Worm (Caenorhabditis elegans) whole organism, mixed stage, embryonic: ENCODE measurements around the gene C18A11.3.
A peak's percentile ranks its signal among the peaks of the same experiment; 100 is the strongest.

Source experiments
- M03D4.4 ChIP-seq: sonication (generic microtip); optimal IDR thresholded peaks from 2 replicates; lab custom pipeline; 2017; ENCODE audit warnings: mild to moderate bottlenecking, missing genetic modification characterization, missing compliant biosample characterization
- bed-3 ChIP-seq: fragments of 200-800 bp; sonication (Bioruptor generic); optimal IDR thresholded peaks from 3 replicates; lab custom pipeline; 2018; ENCODE audit warnings: mild to moderate bottlenecking, missing genetic modification characterization, moderate library complexity, missing compliant biosample characterization
- blmp-1 ChIP-seq: fragments of 150-350 bp; optimal IDR thresholded peaks from 2 replicates; lab custom pipeline; 2014; ENCODE audit warnings: missing biosample characterization, missing genetic modification characterization
- ceh-39 ChIP-seq: fragments of 150-350 bp; optimal IDR thresholded peaks from 2 replicates; lab custom pipeline; 2014; ENCODE audit warnings: missing biosample characterization, missing genetic modification characterization
- ceh-43 ChIP-seq: fragments of 200-800 bp; sonication (Bioruptor generic); optimal IDR thresholded peaks from 2 replicates; lab custom pipeline; 2018; ENCODE audit warnings: mild to moderate bottlenecking, missing genetic modification characterization, moderate library complexity, missing compliant biosample characterization
- ceh-83 ChIP-seq: fragments of 200-800 bp; sonication (Bioruptor generic); optimal IDR thresholded peaks from 2 replicates; lab custom pipeline; 2018; ENCODE audit warnings: mild to moderate bottlenecking, missing genetic modification characterization, missing compliant biosample characterization
- cnd-1 ChIP-seq: fragments of 200-800 bp; sonication (Bioruptor generic); optimal IDR thresholded peaks from 2 replicates; lab custom pipeline; 2018; ENCODE audit warnings: mild to moderate bottlenecking, missing genetic modification characterization, missing compliant biosample characterization
- drap-1 ChIP-seq: fragments of 200-800 bp; sonication (Bioruptor generic); optimal IDR thresholded peaks from 3 replicates; lab custom pipeline; 2018; ENCODE audit warnings: mild to moderate bottlenecking, missing genetic modification characterization, missing compliant biosample characterization
- elt-1 ChIP-seq: sonication (generic microtip); optimal IDR thresholded peaks from 2 replicates; lab custom pipeline; 2017; ENCODE audit warnings: missing genetic modification characterization, mild to moderate bottlenecking, missing compliant biosample characterization, antibody characterized with exemption, moderate library complexity, borderline replicate concordance; ENCODE audit not compliant: insufficient read depth
- elt-3 ChIP-seq: fragments of 150-350 bp; optimal IDR thresholded peaks from 2 replicates; lab custom pipeline; 2014; ENCODE audit warnings: missing biosample characterization, missing genetic modification characterization
- flh-1 ChIP-seq: fragments of 200-800 bp; sonication (Bioruptor generic); optimal IDR thresholded peaks from 2 replicates; lab custom pipeline; 2018; ENCODE audit warnings: mild to moderate bottlenecking, missing genetic modification characterization, moderate library complexity, missing compliant biosample characterization
- ham-2 ChIP-seq: fragments of 200-800 bp; sonication (Bioruptor generic); optimal IDR thresholded peaks from 2 replicates; lab custom pipeline; 2018; ENCODE audit warnings: mild to moderate bottlenecking, missing genetic modification characterization, missing compliant biosample characterization
- lin-32 ChIP-seq: fragments of 200-800 bp; sonication (Bioruptor generic); optimal IDR thresholded peaks from 2 replicates; lab custom pipeline; 2018; ENCODE audit warnings: mild to moderate bottlenecking, missing genetic modification characterization, missing compliant biosample characterization
- lsy-2 ChIP-seq: fragments of 150-350 bp; optimal IDR thresholded peaks from 2 replicates; lab custom pipeline; 2014; ENCODE audit warnings: missing biosample characterization, missing genetic modification characterization
- mab-5 ChIP-seq: fragments of 150-350 bp; optimal IDR thresholded peaks from 2 replicates; lab custom pipeline; 2014; ENCODE audit warnings: missing biosample characterization, missing genetic modification characterization
- mep-1 ChIP-seq: fragments of 150-350 bp; optimal IDR thresholded peaks from 2 replicates; lab custom pipeline; 2017; ENCODE audit warnings: missing biosample characterization, missing genetic modification reagents, missing genetic modification characterization, inconsistent platforms
- mls-2 ChIP-seq: sonication (generic microtip); optimal IDR thresholded peaks from 2 replicates; lab custom pipeline; 2016; ENCODE audit warnings: mild to moderate bottlenecking, missing genetic modification characterization, moderate library complexity, missing compliant biosample characterization
- nhr-237 ChIP-seq: fragments of 150-350 bp; optimal IDR thresholded peaks from 2 replicates; lab custom pipeline; 2014; ENCODE audit warnings: missing biosample characterization, missing genetic modification characterization
- nhr-28 ChIP-seq: fragments of 150-350 bp; optimal IDR thresholded peaks from 2 replicates; lab custom pipeline; 2014; ENCODE audit warnings: missing biosample characterization, missing genetic modification characterization
- nhr-76 ChIP-seq: sonication (generic microtip); optimal IDR thresholded peaks from 2 replicates; lab custom pipeline; 2017; ENCODE audit warnings: missing biosample characterization, missing genetic modification characterization
- pha-4 ChIP-seq: fragments of 150-350 bp; optimal IDR thresholded peaks from 2 replicates; lab custom pipeline; 2018; ENCODE audit warnings: missing biosample characterization, missing genetic modification reagents, missing genetic modification characterization
- sem-2 ChIP-seq: fragments of 200-800 bp; sonication (Bioruptor generic); optimal IDR thresholded peaks from 2 replicates; lab custom pipeline; 2018; ENCODE audit warnings: mild to moderate bottlenecking, missing genetic modification characterization, missing compliant biosample characterization
- snpc-4 ChIP-seq: fragments of 150-350 bp; optimal IDR thresholded peaks from 2 replicates; lab custom pipeline; 2014; ENCODE audit warnings: missing biosample characterization, missing genetic modification characterization
- sptf-1 ChIP-seq: sonication (generic microtip); optimal IDR thresholded peaks from 2 replicates; lab custom pipeline; 2017; ENCODE audit warnings: mild to moderate bottlenecking, missing genetic modification characterization, moderate library complexity, missing compliant biosample characterization
- tbx-8 ChIP-seq: fragments of 200-800 bp; sonication (Bioruptor generic); optimal IDR thresholded peaks from 2 replicates; lab custom pipeline; 2018; ENCODE audit warnings: mild to moderate bottlenecking, missing genetic modification characterization, moderate library complexity, missing compliant biosample characterization
- unc-120 ChIP-seq: sonication (generic microtip); optimal IDR thresholded peaks from 2 replicates; lab custom pipeline; 2017; ENCODE audit warnings: missing genetic modification characterization, missing compliant biosample characterization; ENCODE audit not compliant: poor library complexity, severe bottlenecking
- unc-39 ChIP-seq: fragments of 150-350 bp; optimal IDR thresholded peaks from 2 replicates; lab custom pipeline; 2014; ENCODE audit warnings: missing biosample characterization, missing genetic modification characterization
- unc-62 ChIP-seq: fragments of 150-350 bp; optimal IDR thresholded peaks from 2 replicates; lab custom pipeline; 2014; ENCODE audit warnings: missing biosample characterization, missing genetic modification reagents, missing genetic modification characterization
- zip-8 ChIP-seq: fragments of 150-350 bp; optimal IDR thresholded peaks from 2 replicates; lab custom pipeline; 2014; ENCODE audit warnings: missing biosample characterization, missing genetic modification characterization
- ztf-11 ChIP-seq: fragments of 150-350 bp; optimal IDR thresholded peaks from 2 replicates; lab custom pipeline; 2014; ENCODE audit warnings: missing biosample characterization, missing genetic modification characterization

C18A11.3 gene

ce11 chrX:8017759-8018158 lies 43.2 kb upstream of the C18A11.3 start, which contains the start of gene C34D10.5:
TSS of gene C34D10.5 (plus strand) at chrX:8018027.
- TF ChIP-seq zip-8: no peak
- no peak for TF ChIP-seq blmp-1 (tag; lab: Kevin White, UChicago)
- no peak for TF ChIP-seq flh-1 (GFP tag; lab: Kevin White, UChicago)
- no peak for TF ChIP-seq sem-2 (GFP tag; lab: Kevin White, UChicago)

ce11 chrX:8018441-8018840 lies 42.5 kb upstream of the C18A11.3 start:
- TF ChIP-seq elt-3 (tag; lab: Kevin White, UChicago): no peak
- TF ChIP-seq snpc-4 (tag; lab: Kevin White, UChicago): no peak

ce11 chrX:8019665-8020064 lies 41.3 kb upstream of the C18A11.3 start:
- TF ChIP-seq mls-2 (tag; lab: Kevin White, UChicago) (peak; percentile 68), ham-2 (GFP tag; lab: Kevin White, UChicago) (peak; percentile 51), sptf-1 (tag; lab: Kevin White, UChicago) (peak; percentile 69), pha-4 (peak; percentile 81), unc-120 (peak; percentile 11), M03D4.4 (tag; lab: Kevin White, UChicago) (peak; percentile 18), elt-1 (tag; lab: Kevin White, UChicago) (no peak), unc-39 (tag; lab: Kevin White, UChicago) (no peak), drap-1 (peak; percentile 26), ztf-11 (no peak), mep-1 (peak; percentile 39), cnd-1 (no peak), unc-62 (peak; percentile 6)

DNA sequence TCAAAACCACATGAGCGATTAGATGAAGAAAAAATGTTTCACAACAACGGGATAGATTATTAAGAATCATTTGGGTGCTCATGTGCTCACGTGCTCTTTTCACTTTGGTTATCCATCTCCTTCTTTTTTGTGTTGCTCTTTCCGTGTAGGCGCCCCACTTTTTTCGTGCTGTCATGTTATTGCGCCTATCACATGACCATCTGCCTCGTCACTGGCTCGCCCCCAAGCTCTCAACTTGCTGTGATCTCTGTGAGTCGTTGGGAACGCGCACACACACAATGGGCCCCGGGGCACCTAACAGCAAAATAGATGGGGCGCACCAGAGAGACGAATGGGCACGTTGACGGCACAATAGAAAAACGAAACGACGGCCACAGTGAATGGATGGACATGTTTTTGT lies 39.3 kb upstream of the C18A11.3 start:
- TF ChIP-seq ztf-11 (no peak), nhr-28 (no peak), ceh-83 (GFP tag; lab: Kevin White, UChicago) (no peak), mep-1 (no peak), sptf-1 (tag; lab: Kevin White, UChicago) (peak; percentile 24), nhr-76 (tag; lab: Kevin White, UChicago) (no peak), ceh-39 (tag; lab: Kevin White, UChicago) (no peak), elt-1 (tag; lab: Kevin White, UChicago) (no peak), unc-120 (peak; percentile 9), blmp-1 (tag; lab: Kevin White, UChicago) (no peak)

- TF ChIP-seq tbx-8 (GFP tag; lab: Kevin White, UChicago) (no peak), mls-2 (tag; lab: Kevin White, UChicago) (no peak), drap-1 (no peak), ceh-39 (tag; lab: Kevin White, UChicago) (no peak), M03D4.4 (tag; lab: Kevin White, UChicago) (no peak), ztf-11 (no peak), lsy-2 (tag; lab: Kevin White, UChicago) (no peak), ham-2 (GFP tag; lab: Kevin White, UChicago) (no peak), nhr-237 (tag; lab: Kevin White, UChicago) (no peak), flh-1 (GFP tag; lab: Kevin White, UChicago) (no peak), unc-39 (tag; lab: Kevin White, UChicago) (no peak), sem-2 (GFP tag; lab: Kevin White, UChicago) (no peak), bed-3 (GFP tag; lab: Kevin White, UChicago) (no peak), mab-5 (tag; lab: Kevin White, UChicago) (no peak), ceh-83 (GFP tag; lab: Kevin White, UChicago) (no peak), ceh-43 (GFP tag; lab: Kevin White, UChicago) (no peak), nhr-28 (no peak)
Observed at ce11 chrX:8022728-8023127, 38.2 kb upstream of the C18A11.3 start.

ce11 chrX:8026709-8027108 lies 34.2 kb upstream of the C18A11.3 start:
- TF ChIP-seq ceh-83 (GFP tag; lab: Kevin White, UChicago) (no peak), flh-1 (GFP tag; lab: Kevin White, UChicago) (no peak), drap-1 (no peak), bed-3 (GFP tag; lab: Kevin White, UChicago) (no peak), lin-32 (GFP tag; lab: Kevin White, UChicago) (no peak), mls-2 (tag; lab: Kevin White, UChicago) (no peak), sptf-1 (tag; lab: Kevin White, UChicago) (no peak), unc-39 (tag; lab: Kevin White, UChicago) (no peak), lsy-2 (tag; lab: Kevin White, UChicago) (no peak), unc-120 (no peak), cnd-1 (no peak)
- TF ChIP-seq, all 35 proteins: peak for 0
